Worm (Caenorhabditis elegans): ENCODE measurements around the gene nyn-1.

Gene nyn-1

ce11 chrIV:13689302-13689880, 2.6 kb upstream of the nyn-1 start, which contains the start of gene T23G4.2:
Gene T23G4.2 (minus strand): TSS chrIV:13689556.
- peak; percentile 42 for TF ChIP-seq blmp-1 (tag; optimal IDR thresholded peaks at IDR 0.05)
- TF ChIP-seq lin-35 (GFP tag; optimal IDR thresholded peaks at IDR 0.05): no peak
- peak; percentile 88 for TF ChIP-seq mab-9 (GFP tag; IDR thresholded peaks at IDR 0.05)
- no peak for TF ChIP-seq swsn-7 (tag; optimal IDR thresholded peaks at IDR 0.05)
- peak; percentile 75 for TF ChIP-seq lin-14 (GFP tag; optimal IDR thresholded peaks at IDR 0.05)
- TF ChIP-seq ceh-63 (GFP tag; optimal IDR thresholded peaks at IDR 0.05): no peak
- no peak for TF ChIP-seq ceh-8 (GFP tag; optimal IDR thresholded peaks at IDR 0.05)
- TF ChIP-seq alr-1 (tag; optimal IDR thresholded peaks at IDR 0.05; ENCODE audit: borderline replicate concordance): no peak
- TF ChIP-seq F16B12.6 (tag; optimal IDR thresholded peaks at IDR 0.05): no peak
- peak; percentile 66 for TF ChIP-seq lin-39 (tag; optimal IDR thresholded peaks at IDR 0.05)
- TF ChIP-seq nhr-71 (tag; optimal IDR thresholded peaks at IDR 0.05): peak; percentile 28
- no peak for TF ChIP-seq mep-1 (tag; optimal IDR thresholded peaks at IDR 0.05)

- TF ChIP-seq vab-15 (tag; optimal IDR thresholded peaks at IDR 0.05) (no peak), hlh-17 (GFP tag; optimal IDR thresholded peaks at IDR 0.05; ENCODE audit: borderline replicate concordance) (no peak), dsc-1 (tag; optimal IDR thresholded peaks at IDR 0.05) (no peak), ets-5 (GFP tag; IDR thresholded peaks at IDR 0.05) (no peak)
Observed at ce11 chrIV:13687631-13688030, 816 bp upstream of the nyn-1 start.

ce11 chrIV:13684827-13685226, 2.0 kb downstream of the nyn-1 start:
- TF ChIP-seq C16A3.4 (tag; optimal IDR thresholded peaks at IDR 0.05) (no peak), sup-37 (GFP tag; optimal IDR thresholded peaks at IDR 0.05) (no peak), jun-1 (tag; optimal IDR thresholded peaks at IDR 0.05) (no peak), hlh-4 (tag; optimal IDR thresholded peaks at IDR 0.05) (no peak), xbp-1 (tag; optimal IDR thresholded peaks at IDR 0.05) (no peak), lin-14 (GFP tag; optimal IDR thresholded peaks at IDR 0.05) (no peak), mef-2 (tag; optimal IDR thresholded peaks at IDR 0.05) (no peak), unc-62 (GFP tag; optimal IDR thresholded peaks at IDR 0.05) (no peak), ceh-90 (tag; optimal IDR thresholded peaks at IDR 0.05) (no peak), lin-39 (tag; optimal IDR thresholded peaks at IDR 0.05) (no peak), fkh-10 (GFP tag; optimal IDR thresholded peaks at IDR 0.05) (no peak), nhr-84 (tag; optimal IDR thresholded peaks at IDR 0.05) (no peak), skn-1 (tag; optimal IDR thresholded peaks at IDR 0.05) (no peak), ama-1 (optimal IDR thresholded peaks at IDR 0.05) (no peak), mab-9 (GFP tag; IDR thresholded peaks at IDR 0.05) (no peak), Y116A8C.19 (tag; optimal IDR thresholded peaks at IDR 0.05; ENCODE audit: borderline replicate concordance) (no peak), lin-15B (tag; optimal IDR thresholded peaks at IDR 0.05) (no peak), nhr-85 (tag) (no peak)

- no peak for TF ChIP-seq unc-98 (GFP tag; IDR thresholded peaks at IDR 0.05)
- no peak for TF ChIP-seq hpl-2 (GFP tag; optimal IDR thresholded peaks at IDR 0.05)
- TF ChIP-seq nhr-11 (tag; optimal IDR thresholded peaks at IDR 0.05): no peak
- peak in 1 of 2 experiments; percentile 29 for TF ChIP-seq egl-27 (tag; optimal IDR thresholded peaks at IDR 0.05)
- TF ChIP-seq tbx-2 (tag; optimal IDR thresholded peaks at IDR 0.05): peak; percentile 73
- no peak for TF ChIP-seq ceh-88 (GFP tag; IDR thresholded peaks at IDR 0.05)
- peak; percentile 67 for TF ChIP-seq nhr-71 (tag; optimal IDR thresholded peaks at IDR 0.05)
- TF ChIP-seq lin-15B (tag; optimal IDR thresholded peaks at IDR 0.05): no peak
- TF ChIP-seq dpl-1 (GFP tag; optimal IDR thresholded peaks at IDR 0.05): no peak
- no peak for TF ChIP-seq efl-1 (optimal IDR thresholded peaks at IDR 0.05)
- TF ChIP-seq efl-1 (GFP tag; optimal IDR thresholded peaks at IDR 0.05 in 1 of 2): no peak
- no peak for TF ChIP-seq unc-62 (GFP tag; optimal IDR thresholded peaks at IDR 0.05)
- TF ChIP-seq tlp-1 (tag; optimal IDR thresholded peaks at IDR 0.05): no peak
- no peak for TF ChIP-seq mab-9 (GFP tag; IDR thresholded peaks at IDR 0.05)
- 0 out of 2 replicates have a peak, but pooled peaks have one; percentile 34 for TF ChIP-seq grh-1 (GFP tag; IDR thresholded peaks at IDR 0.05)
- no peak for TF ChIP-seq C16A3.4 (tag; optimal IDR thresholded peaks at IDR 0.05)
- no peak for TF ChIP-seq Y116A8C.19 (tag; optimal IDR thresholded peaks at IDR 0.05; ENCODE audit: borderline replicate concordance)
- no peak for TF ChIP-seq nhr-237 (tag; optimal IDR thresholded peaks at IDR 0.05)
- peak; percentile 60 for TF ChIP-seq nhr-90 (tag; optimal IDR thresholded peaks at IDR 0.05; ENCODE audit: poor library complexity)
- no peak for TF ChIP-seq F16B12.6 (tag; optimal IDR thresholded peaks at IDR 0.05)
- no peak for TF ChIP-seq swsn-7 (tag; optimal IDR thresholded peaks at IDR 0.05)
- no peak for TF ChIP-seq xbp-1 (tag; optimal IDR thresholded peaks at IDR 0.05)
- peak; percentile 93 for TF ChIP-seq vab-15 (tag; optimal IDR thresholded peaks at IDR 0.05)
- no peak for TF ChIP-seq lin-39 (tag; optimal IDR thresholded peaks at IDR 0.05)
- TF ChIP-seq nhr-20 (tag; optimal IDR thresholded peaks at IDR 0.05): peak; percentile 53
- no peak for TF ChIP-seq C34B4.2 (tag; optimal IDR thresholded peaks at IDR 0.05)
- peak; percentile 30 for TF ChIP-seq nhr-19 (GFP tag; conservative IDR thresholded peaks at IDR 0.05)
Observed at ce11 chrIV:13682733-13683132, 4.1 kb downstream of the nyn-1 start.
